Fruit fly (Drosophila melanogaster) whole organism: Measurements from ENCODE around the gene Shal.

Source experiments
- CG8478 ChIP-seq: fragments of >200 bp; optimal IDR thresholded peaks from 2 replicates; lab custom pipeline; 2018; ENCODE audit warnings: inconsistent platforms
- Dll ChIP-seq: fragments of >200 bp; optimal IDR thresholded peaks from 2 replicates; lab custom pipeline; 2017
- EcR ChIP-seq, 2 experiments: fragments of >200 bp; optimal IDR thresholded peaks; 2 replicates each; lab custom pipeline; 2017; ENCODE audit warnings: missing biosample characterization in 2 of 2, missing genetic modification characterization in 2 of 2, missing genetic modification reagents in 2 of 2
- pan ChIP-seq: fragments of >200 bp; optimal IDR thresholded peaks from 2 replicates; lab custom pipeline; 2017
- psq ChIP-seq: fragments of >200 bp; optimal IDR thresholded peaks from 2 replicates; lab custom pipeline; 2017
- usp ChIP-seq: fragments of >200 bp; optimal IDR thresholded peaks from 2 replicates; lab custom pipeline; 2017; ENCODE audit warnings: missing biosample characterization, missing genetic modification characterization, mixed read lengths

Shal gene

DNA sequence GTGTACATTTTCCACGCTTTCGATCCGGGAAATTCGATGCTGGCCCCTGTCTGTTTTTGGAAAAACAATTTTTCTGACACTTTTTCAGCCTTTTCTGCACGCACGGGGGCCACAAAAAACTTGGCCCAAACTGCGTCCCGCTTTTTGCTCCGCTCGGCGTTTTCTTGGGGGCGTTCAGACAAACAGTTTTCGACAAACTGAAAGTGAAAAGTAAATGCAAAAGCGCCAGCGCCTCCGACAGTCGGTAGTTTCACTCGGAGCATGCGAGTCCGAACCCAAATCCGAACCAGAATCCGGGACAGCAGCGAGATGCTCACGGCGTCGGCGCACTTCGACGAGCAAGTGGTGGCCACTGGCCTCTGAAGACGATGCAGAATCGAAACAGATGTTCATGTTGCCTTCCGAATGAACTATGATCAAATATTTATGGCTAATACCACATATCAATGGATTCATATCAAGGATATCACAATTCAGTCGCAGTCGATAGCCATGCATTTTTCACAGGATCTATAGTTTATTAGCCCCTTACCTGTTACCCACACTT, at the start of gene Shal:
TSS of gene Shal (minus strand) at position 200 of the 547 bp plus-strand sequence.
- TF ChIP-seq CG8478 (lab: Kevin White, UChicago), result no peak
- TF ChIP-seq psq (lab: Kevin White, UChicago), result no peak
- TF ChIP-seq EcR (GFP tag; optimal IDR thresholded peaks at IDR 0.05; lab: Kevin White, UChicago), result no peak
- TF ChIP-seq usp (GFP tag; lab: Kevin White, UChicago), result no peak
- TF ChIP-seq Dll (lab: Kevin White, UChicago), result no peak
- TF ChIP-seq pan (lab: Kevin White, UChicago), result no peak

DNA sequence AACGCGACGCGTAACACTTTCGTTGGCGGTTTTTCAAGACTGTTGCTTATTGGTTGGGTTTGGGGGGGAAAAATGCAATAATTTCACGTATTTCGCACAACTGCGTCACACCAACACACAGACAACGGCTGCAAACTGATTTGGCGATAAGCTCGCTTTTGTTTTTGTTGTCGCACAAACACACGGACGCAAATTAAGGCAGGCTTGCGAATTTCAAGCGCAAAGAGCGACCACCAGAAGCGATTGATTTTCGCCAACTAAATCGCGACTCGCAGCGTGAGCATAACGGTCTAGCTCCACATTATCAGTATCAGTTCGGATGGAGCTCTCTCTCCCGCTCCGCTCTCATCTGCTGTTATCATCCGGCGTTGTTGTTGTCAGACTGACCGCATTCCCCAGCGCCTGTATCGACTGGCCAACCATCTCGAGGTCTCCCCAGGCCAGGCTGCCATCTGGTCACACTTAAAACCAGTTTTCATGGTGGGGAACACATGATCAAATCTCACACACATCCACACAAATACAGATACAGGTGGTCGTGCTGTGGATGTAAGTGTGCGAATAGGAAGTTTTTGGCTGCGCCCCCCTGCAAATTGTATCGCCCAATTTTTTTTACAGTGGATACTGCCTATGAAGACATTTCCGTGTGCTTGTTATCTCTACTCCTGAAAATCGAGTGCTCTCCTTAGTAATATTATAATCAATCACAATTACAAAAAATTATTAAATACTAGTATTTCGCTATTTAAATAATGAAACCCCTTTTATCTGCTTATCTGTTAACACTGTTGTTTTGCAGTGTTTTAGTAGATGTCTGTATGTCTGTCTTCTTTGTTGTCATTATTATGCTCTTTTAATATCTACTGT, 48.6 kb upstream of the Shal start:
- TF ChIP-seq pan (lab: Kevin White, UChicago) (no peak), CG8478 (lab: Kevin White, UChicago) (no peak), usp (GFP tag; lab: Kevin White, UChicago) (no peak), Dll (lab: Kevin White, UChicago) (no peak), EcR (GFP tag; optimal IDR thresholded peaks at IDR 0.05; lab: Kevin White, UChicago) (no peak), psq (lab: Kevin White, UChicago) (no peak)

DNA sequence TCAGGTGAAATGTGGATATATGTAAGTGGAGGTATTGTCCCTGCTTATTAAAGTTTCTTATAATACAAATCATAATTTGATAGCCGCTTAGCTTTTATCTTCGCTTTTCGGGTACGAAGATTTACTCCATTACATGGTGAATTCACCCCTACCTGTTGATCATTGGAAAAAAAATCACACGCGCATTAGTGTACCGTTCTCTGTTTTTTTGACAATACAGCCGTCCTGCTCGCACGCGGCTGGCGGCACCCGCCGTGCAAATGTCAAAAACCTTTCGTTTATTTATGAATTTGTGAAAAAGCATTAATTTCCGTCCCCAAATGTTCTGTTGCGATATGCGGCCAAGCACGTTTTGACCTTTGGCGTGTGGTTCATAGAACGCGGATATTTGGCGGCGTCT, 47.5 kb upstream of the Shal start:
- TF ChIP-seq CG8478 (lab: Kevin White, UChicago), result no peak
- no peak for TF ChIP-seq psq (lab: Kevin White, UChicago)
- no peak for TF ChIP-seq usp (GFP tag; lab: Kevin White, UChicago)
- no peak for TF ChIP-seq Dll (lab: Kevin White, UChicago)
- TF ChIP-seq pan (lab: Kevin White, UChicago), result no peak
- TF ChIP-seq EcR (GFP tag; optimal IDR thresholded peaks at IDR 0.05; lab: Kevin White, UChicago), result no peak

DNA sequence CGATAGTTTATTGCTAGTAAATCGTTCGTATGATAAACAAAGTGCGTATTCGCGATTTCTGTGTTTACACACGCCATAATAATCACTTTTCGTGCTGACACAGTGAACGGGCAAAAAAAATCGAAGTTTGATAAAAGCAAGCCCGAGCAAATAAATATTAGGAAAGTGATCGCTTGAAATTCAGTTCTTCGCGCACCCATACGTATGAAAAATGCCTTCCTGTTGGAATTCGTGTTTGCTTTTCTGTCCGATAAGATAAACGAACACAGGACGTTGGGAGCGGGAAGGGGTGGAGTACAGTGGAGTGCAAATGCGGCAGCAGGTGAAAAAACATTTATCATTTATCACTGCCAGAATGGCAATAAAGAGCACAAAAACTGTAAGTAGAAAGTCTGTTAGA, 46.3 kb upstream of the Shal start:
- no peak for TF ChIP-seq CG8478 (lab: Kevin White, UChicago)
- TF ChIP-seq psq (lab: Kevin White, UChicago), result no peak
- TF ChIP-seq Dll (lab: Kevin White, UChicago), result no peak
- no peak for TF ChIP-seq usp (GFP tag; lab: Kevin White, UChicago)
- no peak for TF ChIP-seq EcR (GFP tag; optimal IDR thresholded peaks at IDR 0.05; lab: Kevin White, UChicago)
- no peak for TF ChIP-seq pan (lab: Kevin White, UChicago)

DNA sequence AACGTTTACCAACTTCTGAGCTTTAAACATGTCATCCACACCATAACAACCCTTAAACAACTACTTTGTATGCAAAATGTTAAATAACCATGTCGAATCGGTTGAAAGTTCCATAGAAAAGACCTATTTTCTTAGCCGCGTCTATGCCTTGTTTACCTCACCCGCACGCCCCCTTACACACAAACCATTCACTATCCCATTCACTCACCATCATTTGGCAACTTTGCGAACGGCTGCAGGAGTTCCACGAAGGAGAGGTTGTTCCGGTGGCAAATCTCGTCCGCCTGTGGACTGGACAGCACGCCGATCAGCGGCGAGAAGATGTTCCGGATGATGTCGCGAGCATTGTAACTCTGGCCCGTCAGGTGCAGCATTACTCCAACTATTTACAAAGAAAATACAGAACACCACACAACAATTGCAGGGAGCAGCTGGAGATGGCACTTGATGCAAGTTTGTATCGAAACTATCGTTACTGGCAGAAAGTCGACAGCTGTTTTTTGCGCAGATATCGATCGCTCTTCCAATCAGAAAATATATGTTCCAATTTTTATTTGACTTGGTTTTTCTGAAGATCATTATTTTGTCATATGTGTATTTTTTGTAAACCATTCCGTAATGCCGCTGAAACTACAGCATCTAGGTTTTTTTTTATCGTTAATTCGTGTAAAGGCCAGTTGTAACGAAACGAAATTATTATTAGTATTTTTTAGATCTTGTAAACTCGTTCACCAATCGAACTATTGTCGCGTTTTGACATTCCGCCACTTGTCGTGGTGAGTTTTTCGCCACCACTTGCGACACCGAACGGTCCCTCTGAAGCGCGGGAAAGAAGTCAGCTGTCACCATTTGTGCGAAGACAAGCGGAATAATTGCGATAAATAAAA, 33.9 kb upstream of the Shal start, which contains the start of gene asf1:
TSS of gene asf1 (plus strand) at position 823 of the 887 bp plus-strand sequence.
- TF ChIP-seq pan (lab: Kevin White, UChicago) (no peak), EcR (GFP tag; optimal IDR thresholded peaks at IDR 0.05; lab: Kevin White, UChicago) (no peak), usp (GFP tag; lab: Kevin White, UChicago) (no peak), CG8478 (lab: Kevin White, UChicago) (no peak), Dll (lab: Kevin White, UChicago) (no peak), psq (lab: Kevin White, UChicago) (no peak)

DNA sequence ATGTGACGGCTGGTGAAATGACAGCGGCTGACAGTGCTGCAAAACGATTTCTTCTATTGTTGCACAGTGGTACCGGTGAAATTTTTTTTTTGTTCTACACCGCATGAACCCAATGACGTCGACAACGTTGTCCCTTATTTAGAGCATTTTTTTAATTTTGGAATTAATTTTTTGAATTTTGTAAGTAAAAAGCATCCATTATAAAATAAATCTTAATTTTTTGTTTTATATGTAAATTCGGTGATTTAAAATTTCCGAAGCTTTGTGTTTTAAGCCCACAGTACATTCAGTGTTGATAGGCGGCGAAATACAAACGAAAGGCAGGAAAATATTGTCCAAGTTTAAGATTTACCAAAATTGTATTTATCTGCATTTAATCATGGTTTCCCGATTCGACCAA, 27.8 kb upstream of the Shal start, which contains the start of the genes Lon and PIG-F:
TSS of gene Lon (minus strand) at position 28 of the 400 bp plus-strand sequence.
TSS of gene PIG-F (plus strand) at position 284 of the 400 bp plus-strand sequence.
- TF ChIP-seq EcR (GFP tag; optimal IDR thresholded peaks at IDR 0.05; lab: Kevin White, UChicago) (no peak), Dll (lab: Kevin White, UChicago) (no peak), usp (GFP tag; lab: Kevin White, UChicago) (no peak), CG8478 (lab: Kevin White, UChicago) (no peak), psq (lab: Kevin White, UChicago) (no peak), pan (lab: Kevin White, UChicago) (no peak)

- TF ChIP-seq psq (lab: Kevin White, UChicago) (no peak), Dll (lab: Kevin White, UChicago) (no peak), pan (lab: Kevin White, UChicago) (no peak), EcR (GFP tag; optimal IDR thresholded peaks at IDR 0.05; lab: Kevin White, UChicago) (no peak), CG8478 (lab: Kevin White, UChicago) (no peak), usp (GFP tag; lab: Kevin White, UChicago) (no peak)
Observed at dm6 chr3L:19605974-19606497, 21.7 kb upstream of the Shal start, which contains the start of the genes lush and CG9372. Gene lush (minus strand): TSS chr3L:19606090. Gene CG9372 (plus strand): TSS chr3L:19606208.

dm6 chr3L:19601413-19601812, 17.0 kb upstream of the Shal start, which contains the start of gene CG9368:
Gene CG9368 (plus strand): TSS chr3L:19601633.
- TF ChIP-seq pan (lab: Kevin White, UChicago) (no peak), Dll (lab: Kevin White, UChicago) (no peak), usp (GFP tag; lab: Kevin White, UChicago) (no peak), CG8478 (lab: Kevin White, UChicago) (no peak), EcR (GFP tag; optimal IDR thresholded peaks at IDR 0.05; lab: Kevin White, UChicago) (no peak), psq (lab: Kevin White, UChicago) (no peak)

DNA sequence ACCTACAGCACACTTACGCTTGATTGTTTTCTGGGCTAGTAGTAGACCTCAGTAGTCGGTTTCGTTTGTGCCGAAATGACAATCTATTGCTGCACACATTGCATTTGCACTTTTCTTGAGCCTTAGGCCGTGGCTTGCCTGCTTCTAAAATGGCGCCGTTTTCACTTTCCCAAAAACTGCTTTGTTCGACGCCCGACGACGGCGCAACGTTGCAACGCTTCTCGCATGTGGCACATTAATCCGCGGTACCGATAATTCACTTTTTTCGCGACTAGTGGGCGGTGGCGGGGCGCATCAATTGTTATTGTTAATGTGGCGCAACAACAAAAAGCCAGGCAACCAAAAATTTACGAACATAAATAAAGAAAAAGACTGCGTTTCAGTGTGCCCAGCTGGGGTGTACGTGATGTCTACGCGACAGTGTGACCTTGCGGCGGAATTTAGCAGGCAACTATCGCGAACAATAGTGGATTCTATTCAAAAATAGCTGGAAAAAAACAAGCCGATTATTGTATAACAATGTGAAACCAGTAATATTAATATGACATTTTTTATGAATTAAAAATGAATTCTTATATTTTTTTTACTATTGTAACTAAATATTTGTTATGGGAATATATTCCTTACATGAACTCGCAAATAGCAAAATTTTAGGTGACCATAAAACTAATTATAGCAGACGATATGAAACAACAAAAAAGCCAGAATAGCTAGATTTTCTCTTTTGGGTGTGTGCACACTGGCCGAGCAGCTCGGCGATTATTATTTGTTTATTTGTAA, 14.2 kb upstream of the Shal start, which contains the start of the genes ash1 and Taf6:
TSS of gene ash1 (minus strand) at position 387 of the 780 bp plus-strand sequence.
TSS of gene Taf6 (plus strand) at position 720 of the 780 bp plus-strand sequence.
- no peak for TF ChIP-seq pan (lab: Kevin White, UChicago)
- no peak for TF ChIP-seq Dll (lab: Kevin White, UChicago)
- TF ChIP-seq CG8478 (lab: Kevin White, UChicago), result no peak
- TF ChIP-seq psq (lab: Kevin White, UChicago), result no peak
- no peak for TF ChIP-seq EcR (GFP tag; optimal IDR thresholded peaks at IDR 0.05; lab: Kevin White, UChicago)
- no peak for TF ChIP-seq usp (GFP tag; lab: Kevin White, UChicago)
